Worm (Caenorhabditis elegans) whole organism, young adult: ENCODE measurements around the gene npr-32.

ENCODE experiments used
- B0336.3 ChIP-seq: fragments of 200-800 bp; sonication (Bioruptor generic); IDR thresholded peaks from 2 replicates; pipeline ENCODE4 v1.3.6; 2022; ENCODE audit warnings: missing genetic modification characterization, missing compliant biosample characterization
- F49E8.2 ChIP-seq: sonication (generic microtip); optimal IDR thresholded peaks from 3 replicates; lab custom pipeline; 2017; ENCODE audit warnings: missing genetic modification characterization, mild to moderate bottlenecking, missing compliant biosample characterization, antibody characterized with exemption, moderate library complexity; ENCODE audit not compliant: insufficient read depth
- F55B11.4 ChIP-seq: sonication (generic microtip); optimal IDR thresholded peaks from 2 replicates; lab custom pipeline; 2016; ENCODE audit warnings: missing compliant biosample characterization, missing genetic modification characterization, borderline replicate concordance; ENCODE audit not compliant: insufficient read depth
- F57A8.1 ChIP-seq: fragments of 200-800 bp; sonication (Bioruptor generic); optimal IDR thresholded peaks from 2 replicates; lab custom pipeline; 2018; ENCODE audit warnings: mild to moderate bottlenecking, missing genetic modification characterization, moderate library complexity, missing compliant biosample characterization
- K12H6.12 ChIP-seq: fragments of 200-800 bp; sonication (Bioruptor generic); optimal IDR thresholded peaks from 2 replicates; lab custom pipeline; 2018; ENCODE audit warnings: mild to moderate bottlenecking, missing genetic modification characterization, missing compliant biosample characterization
- Y56A3A.18 ChIP-seq: fragments of 200-800 bp; sonication (Bioruptor generic); IDR thresholded peaks from 2 replicates; pipeline ENCODE4 v1.3.6; 2022; ENCODE audit warnings: missing genetic modification reagents, missing genetic modification characterization, missing compliant biosample characterization
- Y67H2A.10 ChIP-seq: fragments of 200-800 bp; sonication (Bioruptor generic); conservative IDR thresholded peaks from 2 replicates; pipeline ENCODE4 v1.3.6; 2022; ENCODE audit warnings: missing genetic modification reagents, missing genetic modification characterization, missing compliant biosample characterization
- ZK185.1 ChIP-seq: sonication (generic microtip); optimal IDR thresholded peaks from 2 replicates; lab custom pipeline; 2016; ENCODE audit warnings: mild to moderate bottlenecking, missing genetic modification characterization, missing compliant biosample characterization; ENCODE audit not compliant: poor library complexity, severe bottlenecking
- aptf-2 ChIP-seq: fragments of 200-800 bp; sonication (Bioruptor generic); conservative IDR thresholded peaks from 2 replicates; pipeline ENCODE4 v1.3.6; 2022; ENCODE audit warnings: missing genetic modification reagents, missing genetic modification characterization, missing compliant biosample characterization
- attf-3 ChIP-seq: fragments of 200-800 bp; sonication (Bioruptor generic); conservative IDR thresholded peaks from 2 replicates; pipeline ENCODE4 v1.3.6; 2022; ENCODE audit warnings: missing genetic modification reagents, missing genetic modification characterization, missing compliant biosample characterization
- attf-5 ChIP-seq: fragments of 200-800 bp; sonication (Bioruptor generic); optimal IDR thresholded peaks from 2 replicates; lab custom pipeline; 2018; ENCODE audit warnings: mild to moderate bottlenecking, missing genetic modification characterization, missing compliant biosample characterization
- attf-6 ChIP-seq: fragments of 200-800 bp; sonication (Bioruptor generic); IDR thresholded peaks from 2 replicates; pipeline ENCODE4 v1.3.6; 2022; ENCODE audit warnings: missing genetic modification reagents, missing genetic modification characterization, missing compliant biosample characterization
- ccch-3 ChIP-seq: fragments of 200-800 bp; sonication (Bioruptor generic); optimal IDR thresholded peaks from 2 replicates; lab custom pipeline; 2018; ENCODE audit warnings: mild to moderate bottlenecking, missing genetic modification characterization, missing compliant biosample characterization
- cebp-2 ChIP-seq: fragments of 200-800 bp; sonication (Bioruptor generic); IDR thresholded peaks from 2 replicates; pipeline ENCODE4 v1.3.6; 2022; ENCODE audit warnings: missing genetic modification characterization, missing compliant biosample characterization
- ceh-27 ChIP-seq: fragments of 200-800 bp; sonication (Bioruptor generic); optimal IDR thresholded peaks from 2 replicates; lab custom pipeline; 2018; ENCODE audit warnings: mild to moderate bottlenecking, missing genetic modification characterization, moderate library complexity, missing compliant biosample characterization
- ceh-79 ChIP-seq: sonication (generic microtip); optimal IDR thresholded peaks from 2 replicates; lab custom pipeline; 2017; ENCODE audit warnings: mild to moderate bottlenecking, missing genetic modification characterization, missing compliant biosample characterization
- die-1 ChIP-seq: sonication (generic microtip); optimal IDR thresholded peaks from 2 replicates; lab custom pipeline; 2016; ENCODE audit warnings: missing genotype, mild to moderate bottlenecking, missing genetic modification characterization, missing compliant biosample characterization
- dox-1 ChIP-seq: fragments of 200-800 bp; sonication (Bioruptor generic); IDR thresholded peaks from 2 replicates; pipeline ENCODE4 v1.3.6; 2022; ENCODE audit warnings: missing genetic modification reagents, missing genetic modification characterization, missing compliant biosample characterization
- dpff-1 ChIP-seq: sonication (generic microtip); optimal IDR thresholded peaks from 2 replicates; lab custom pipeline; 2017; ENCODE audit warnings: mild to moderate bottlenecking, missing genetic modification characterization, missing compliant biosample characterization
- efl-1 ChIP-seq: fragments of 150-350 bp; optimal IDR thresholded peaks from 2 replicates; lab custom pipeline; 2014; ENCODE audit warnings: missing biosample characterization, missing genetic modification reagents, missing genetic modification characterization
- egl-18 ChIP-seq: fragments of 200-800 bp; sonication (Bioruptor generic); IDR thresholded peaks from 2 replicates; pipeline ENCODE4 v1.3.6; 2022; ENCODE audit warnings: missing genetic modification reagents, missing genetic modification characterization, missing compliant biosample characterization
- ets-4 ChIP-seq: fragments of 200-800 bp; sonication (Bioruptor generic); optimal IDR thresholded peaks from 2 replicates; lab custom pipeline; 2018; ENCODE audit warnings: mild to moderate bottlenecking, missing genetic modification characterization, missing compliant biosample characterization
- him-1 ChIP-seq: sonication (generic microtip); optimal IDR thresholded peaks from 2 replicates; lab custom pipeline; 2016; ENCODE audit warnings: missing genotype, missing genetic modification reagents, missing genetic modification characterization, missing compliant biosample characterization
- hlh-12 ChIP-seq: sonication (generic microtip); optimal IDR thresholded peaks from 2 replicates; lab custom pipeline; 2016; ENCODE audit warnings: missing genetic modification characterization, missing compliant biosample characterization
- hmg-20 ChIP-seq: fragments of 200-800 bp; sonication (Bioruptor generic); IDR thresholded peaks from 2 replicates; pipeline ENCODE4 v1.3.6; 2022; ENCODE audit warnings: missing genetic modification reagents, missing genetic modification characterization, missing compliant biosample characterization
- lag-1 ChIP-seq: fragments of 200-800 bp; sonication (Bioruptor generic); IDR thresholded peaks from 2 replicates; pipeline ENCODE4 v1.3.6; 2022; ENCODE audit warnings: missing genetic modification reagents, missing genetic modification characterization, missing compliant biosample characterization
- let-526 ChIP-seq: fragments of 200-800 bp; sonication (Bioruptor generic); IDR thresholded peaks from 2 replicates; pipeline ENCODE4 v1.3.6; 2022; ENCODE audit warnings: missing genetic modification reagents, missing genetic modification characterization, missing compliant biosample characterization
- let-607 ChIP-seq, 2 experiments: fragments of 200-800 bp in 1 of 2; sonication (Bioruptor generic) in 1 of 2; sonication (generic microtip) in 1 of 2; optimal IDR thresholded peaks; 2 replicates each; lab custom pipeline; 2016 to 2018; ENCODE audit warnings: mild to moderate bottlenecking in 2 of 2, missing compliant biosample characterization in 2 of 2, missing genetic modification characterization in 2 of 2, moderate library complexity in 2 of 2, missing genotype in 1 of 2
- lin-26 ChIP-seq: fragments of 200-800 bp; sonication (Bioruptor generic); IDR thresholded peaks from 2 replicates; pipeline ENCODE4 v1.3.6; 2022; ENCODE audit warnings: missing genetic modification reagents, missing genetic modification characterization, missing compliant biosample characterization
- lin-54 ChIP-seq: fragments of 200-800 bp; sonication (Bioruptor generic); optimal IDR thresholded peaks from 2 replicates; lab custom pipeline; 2018; ENCODE audit warnings: mild to moderate bottlenecking, missing genetic modification characterization, missing compliant biosample characterization
- madf-3 ChIP-seq: fragments of 200-800 bp; sonication (Bioruptor generic); IDR thresholded peaks from 2 replicates; pipeline ENCODE4 v1.3.6; 2022; ENCODE audit warnings: missing genetic modification reagents, missing genetic modification characterization, missing compliant biosample characterization
- mel-28 ChIP-seq: sonication (generic microtip); optimal IDR thresholded peaks from 2 replicates; lab custom pipeline; 2016; ENCODE audit warnings: borderline replicate concordance, mild to moderate bottlenecking, missing genetic modification characterization, missing compliant biosample characterization
- mes-4 ChIP-seq: sonication (generic microtip); optimal IDR thresholded peaks from 2 replicates; lab custom pipeline; 2016; ENCODE audit warnings: missing genotype, missing genetic modification characterization, missing compliant biosample characterization
- nfyb-1 ChIP-seq: fragments of 200-800 bp; sonication (Bioruptor generic); IDR thresholded peaks from 2 replicates; pipeline ENCODE4 v1.3.6; 2022; ENCODE audit warnings: missing genetic modification reagents, missing genetic modification characterization, missing compliant biosample characterization
- nhr-27 ChIP-seq: fragments of 200-800 bp; sonication (Bioruptor generic); optimal IDR thresholded peaks from 2 replicates; lab custom pipeline; 2018; ENCODE audit warnings: mild to moderate bottlenecking, missing genetic modification characterization, moderate library complexity, missing compliant biosample characterization
- nhr-80 ChIP-seq: sonication (generic microtip); optimal IDR thresholded peaks from 2 replicates; lab custom pipeline; 2016; ENCODE audit warnings: missing genetic modification characterization, missing compliant biosample characterization
- nhr-90 ChIP-seq: sonication (generic microtip); optimal IDR thresholded peaks from 2 replicates; lab custom pipeline; 2016; ENCODE audit warnings: missing genotype, mild to moderate bottlenecking, missing genetic modification characterization, missing compliant biosample characterization
- pbrm-1 ChIP-seq: fragments of 200-800 bp; sonication (Bioruptor generic); IDR thresholded peaks from 2 replicates; pipeline ENCODE4 v1.3.6; 2022; ENCODE audit warnings: missing genetic modification reagents, missing genetic modification characterization, missing compliant biosample characterization
- pha-4 ChIP-seq: fragments of 150-350 bp; sonication (generic microtip); optimal IDR thresholded peaks from 2 replicates; lab custom pipeline; 2014; ENCODE audit warnings: missing biosample characterization, missing genetic modification reagents, missing genetic modification characterization
- rcor-1 ChIP-seq: fragments of 200-800 bp; sonication (Bioruptor generic); IDR thresholded peaks from 2 replicates; pipeline ENCODE4 v1.3.6; 2022; ENCODE audit warnings: missing genetic modification reagents, missing genetic modification characterization, missing compliant biosample characterization
- rpc-1 ChIP-seq, 2 experiments: fragments of 150-350 bp in 1 of 2; sonication (generic microtip) in 1 of 2; optimal IDR thresholded peaks; 2 replicates each; lab custom pipeline; 2014 to 2018; ENCODE audit warnings: missing biosample characterization in 1 of 2, missing genetic modification characterization in 1 of 2, missing genetic modification reagents in 1 of 2, missing genotype in 1 of 2
- snpc-1.1 ChIP-seq: sonication (generic microtip); optimal IDR thresholded peaks from 2 replicates; lab custom pipeline; 2017; ENCODE audit warnings: missing genetic modification characterization, mild to moderate bottlenecking, missing compliant biosample characterization, antibody characterized with exemption, moderate library complexity, missing genotype, missing genetic modification reagents; ENCODE audit not compliant: insufficient read depth
- snpc-3.4 ChIP-seq: sonication (generic microtip); optimal IDR thresholded peaks from 2 replicates; lab custom pipeline; 2017; ENCODE audit warnings: missing genetic modification characterization, mild to moderate bottlenecking, missing compliant biosample characterization, antibody characterized with exemption, moderate library complexity, missing genotype, missing genetic modification reagents
- sptf-2 ChIP-seq: fragments of 200-800 bp; sonication (Bioruptor generic); optimal IDR thresholded peaks from 2 replicates; lab custom pipeline; 2018; ENCODE audit warnings: mild to moderate bottlenecking, missing genetic modification characterization, missing compliant biosample characterization
- tbp1 ChIP-seq: fragments of 200-800 bp; sonication (Bioruptor generic); optimal IDR thresholded peaks from 2 replicates; lab custom pipeline; 2018; ENCODE audit warnings: mild to moderate bottlenecking, missing genetic modification characterization, missing compliant biosample characterization
- unc-62 ChIP-seq: fragments of 150-350 bp; optimal IDR thresholded peaks from 2 replicates; lab custom pipeline; 2014; ENCODE audit warnings: missing biosample characterization, missing genetic modification reagents, missing genetic modification characterization
- ztf-28 ChIP-seq: fragments of 200-800 bp; sonication (Bioruptor generic); IDR thresholded peaks from 2 replicates; pipeline ENCODE4 v1.3.6; 2022; ENCODE audit warnings: missing genetic modification reagents, missing genetic modification characterization, missing compliant biosample characterization

npr-32 gene

DNA sequence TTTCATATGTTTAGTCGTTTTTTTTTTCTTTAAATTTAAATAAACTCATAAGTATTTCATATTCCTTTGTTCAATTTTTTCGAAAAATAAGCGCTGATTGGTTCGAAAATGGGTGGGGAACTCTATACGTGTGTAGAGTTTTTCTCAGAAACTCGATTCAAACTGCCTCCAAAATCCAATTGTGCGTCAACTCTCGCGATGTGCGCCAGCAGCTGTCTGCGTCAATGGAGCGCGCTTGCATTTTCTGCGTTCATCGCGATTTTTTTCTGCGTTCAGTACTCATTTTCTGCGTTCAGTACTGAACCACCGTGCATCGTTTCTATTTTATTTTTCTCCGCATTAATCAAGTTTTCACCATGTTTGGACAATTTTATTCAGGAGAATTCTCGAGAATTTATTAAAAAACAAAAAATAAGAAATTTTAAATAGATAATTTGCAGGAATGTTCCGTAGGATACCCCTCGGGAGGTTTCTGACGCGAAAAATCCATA is 18.9 kb upstream of the npr-32 start, which contains the start of gene eelo-2 (continued):
- peak; percentile 46 for TF ChIP-seq snpc-1.1 (tag; lab: Kevin White, UChicago)
- TF ChIP-seq mel-28 (tag; lab: Kevin White, UChicago): peak; percentile 79
- no peak for TF ChIP-seq dpff-1
- peak; percentile 79 for TF ChIP-seq pha-4 (tag; lab: Kevin White, UChicago)
- peak; percentile 98 for TF ChIP-seq nfyb-1 (GFP tag; lab: Robert Waterston, UW)
- TF ChIP-seq efl-1 (GFP tag; lab: Kevin White, UChicago): peak; percentile 95
- peak; percentile 98 for TF ChIP-seq rcor-1 (GFP tag; lab: Robert Waterston, UW)
- TF ChIP-seq ceh-79: no peak
- TF ChIP-seq egl-18 (GFP tag; lab: Robert Waterston, UW): peak; percentile 95
- peak; percentile 95 for TF ChIP-seq let-526 (GFP tag; lab: Robert Waterston, UW)
- peak; percentile 96 for TF ChIP-seq Y56A3A.18 (GFP tag; lab: Robert Waterston, UW)
- peak; percentile 51 for TF ChIP-seq ccch-3 (GFP tag; lab: Kevin White, UChicago)
- TF ChIP-seq ZK185.1: peak; percentile 96
- TF ChIP-seq Y67H2A.10: 0 out of 2 replicates have a peak, but pooled peaks have one; percentile 48
- TF ChIP-seq nhr-27 (tag; lab: Kevin White, UChicago): no peak
- TF ChIP-seq lin-54 (GFP tag; lab: Kevin White, UChicago): peak; percentile 100
- peak; percentile 86 for TF ChIP-seq F49E8.2 (tag; lab: Kevin White, UChicago)
- TF ChIP-seq snpc-3.4 (tag; lab: Kevin White, UChicago): peak; percentile 83
- TF ChIP-seq tbp1: peak; percentile 81
- TF ChIP-seq unc-62 (GFP tag; lab: Kevin White, UChicago): peak; percentile 60
- TF ChIP-seq him-1 (tag; lab: Kevin White, UChicago): peak; percentile 73
- no peak for TF ChIP-seq aptf-2 (GFP tag; lab: Robert Waterston, UW)
- TF ChIP-seq attf-6 (GFP tag; lab: Robert Waterston, UW): peak; percentile 98
- peak; percentile 99 for TF ChIP-seq dox-1 (GFP tag; lab: Robert Waterston, UW)
- TF ChIP-seq madf-3 (GFP tag; lab: Robert Waterston, UW): peak; percentile 98
- peak; percentile 14 for TF ChIP-seq mes-4 (tag; lab: Kevin White, UChicago)
- peak; percentile 77 for TF ChIP-seq lin-26 (GFP tag; lab: Robert Waterston, UW)
- TF ChIP-seq attf-5: peak; percentile 99
- TF ChIP-seq nhr-80 (tag; lab: Kevin White, UChicago): peak; percentile 89
- TF ChIP-seq cebp-2: 0 out of 2 replicates have a peak, but pooled peaks have one; percentile 51
- TF ChIP-seq ets-4 (GFP tag; lab: Kevin White, UChicago): peak; percentile 72
- TF ChIP-seq attf-3 (GFP tag; lab: Robert Waterston, UW): peak; percentile 63
- TF ChIP-seq lag-1 (GFP tag; lab: Robert Waterston, UW): peak; percentile 81; the same call in 1 of the 2 replicates
- TF ChIP-seq die-1 (tag; lab: Kevin White, UChicago): no peak
- no peak for TF ChIP-seq sptf-2 (GFP tag; lab: Kevin White, UChicago)
- TF ChIP-seq B0336.3 (GFP tag; lab: Robert Waterston, UW): peak; percentile 99
- TF ChIP-seq rpc-1 (optimal IDR thresholded peaks at IDR 0.05; lab: Kevin White, UChicago): no peak
- no peak for TF ChIP-seq rpc-1 (tag; optimal IDR thresholded peaks at IDR 0.05; lab: Kevin White, UChicago)
- no peak for TF ChIP-seq F55B11.4 (tag; lab: Kevin White, UChicago)
- TF ChIP-seq hmg-20 (GFP tag; lab: Robert Waterston, UW): peak; percentile 94
- TF ChIP-seq F57A8.1: no peak
- peak; percentile 99 for TF ChIP-seq pbrm-1 (GFP tag; lab: Robert Waterston, UW)
- peak; percentile 97 for TF ChIP-seq ceh-27 (GFP tag; lab: Kevin White, UChicago)
- peak; percentile 81 to 89 for TF ChIP-seq let-607 (tag; optimal IDR thresholded peaks at IDR 0.05; lab: Kevin White, UChicago)
- TF ChIP-seq hlh-12 (tag; lab: Kevin White, UChicago): no peak
- peak; percentile 52; the same call in 1 of the 2 replicates for TF ChIP-seq ztf-28
- peak; percentile 57 for TF ChIP-seq nhr-90 (tag; lab: Kevin White, UChicago)
- TF ChIP-seq K12H6.12 (tag; lab: Kevin White, UChicago): peak; percentile 93
